Fruit fly (Drosophila melanogaster) whole organism, embryonic: ENCODE results near the gene Sur-8.

Source experiments
- Ada2b ChIP-seq: fragments of 200-800 bp; sonication (Bioruptor generic); IDR thresholded peaks from 2 replicates; pipeline ENCODE4 v1.3.6; 2022; ENCODE audit warnings: missing biosample characterization, missing genetic modification characterization
- Aef1 ChIP-seq: fragments of 200-800 bp; sonication (Bioruptor generic); IDR thresholded peaks from 3 replicates; pipeline ENCODE4 v1.3.6; 2022; ENCODE audit warnings: missing biosample characterization, missing genetic modification characterization
- Bdp1 ChIP-seq: fragments of 200-800 bp; sonication (Bioruptor generic); optimal IDR thresholded peaks from 3 replicates; lab custom pipeline; 2016; ENCODE audit warnings: missing biosample characterization, missing genetic modification characterization
- CG10321 ChIP-seq: fragments of 200-800 bp; sonication (Bioruptor generic); IDR thresholded peaks from 2 replicates; pipeline ENCODE4 v1.3.6; 2022; ENCODE audit warnings: missing biosample characterization, missing genetic modification characterization
- CG11723 ChIP-seq: fragments of 200-800 bp; sonication (Bioruptor generic); optimal IDR thresholded peaks from 2 replicates; lab custom pipeline; 2017; ENCODE audit warnings: missing biosample characterization, mild to moderate bottlenecking, missing genetic modification characterization
- CG12155 ChIP-seq: fragments of 200-800 bp; sonication (Bioruptor generic); optimal IDR thresholded peaks from 3 replicates; lab custom pipeline; 2016; ENCODE audit warnings: missing biosample characterization, missing genetic modification characterization
- CG12659 ChIP-seq: fragments of 200-800 bp; sonication (Bioruptor generic); optimal IDR thresholded peaks from 3 replicates; lab custom pipeline; 2017; ENCODE audit warnings: mild to moderate bottlenecking, missing biosample characterization, missing genetic modification reagents, missing genetic modification characterization
- CG13296 ChIP-seq: fragments of 200-800 bp; sonication (Bioruptor generic); optimal IDR thresholded peaks from 3 replicates; lab custom pipeline; 2018; ENCODE audit warnings: missing biosample characterization, mild to moderate bottlenecking, missing genetic modification characterization
- CG13424 ChIP-seq: fragments of 200-800 bp; sonication (Bioruptor generic); optimal IDR thresholded peaks from 2 replicates; lab custom pipeline; 2019; ENCODE audit warnings: missing biosample characterization, mild to moderate bottlenecking, missing genetic modification characterization, moderate library complexity
- CG14965 ChIP-seq: fragments of 200-800 bp; sonication (Bioruptor generic); optimal IDR thresholded peaks from 2 replicates; lab custom pipeline; 2016; ENCODE audit warnings: missing biosample characterization, missing genetic modification characterization, borderline replicate concordance
- CG18262 ChIP-seq: fragments of 200-800 bp; optimal IDR thresholded peaks from 3 replicates; lab custom pipeline; 2019; ENCODE audit warnings: missing biosample characterization, mild to moderate bottlenecking, missing genetic modification characterization, moderate library complexity
- CG1832 ChIP-seq: fragments of 200-800 bp; sonication (Bioruptor generic); optimal IDR thresholded peaks from 2 replicates; lab custom pipeline; 2017; ENCODE audit warnings: missing biosample characterization, mild to moderate bottlenecking, missing genetic modification characterization, inconsistent platforms
- CG2120 ChIP-seq: fragments of 200-800 bp; sonication (Bioruptor generic); optimal IDR thresholded peaks from 3 replicates; lab custom pipeline; 2016; ENCODE audit warnings: missing biosample characterization, missing genetic modification characterization
- CG3065 ChIP-seq: fragments of 200-800 bp; sonication (Bioruptor generic); optimal IDR thresholded peaks from 2 replicates; lab custom pipeline; 2016; ENCODE audit warnings: missing biosample characterization, missing genetic modification characterization
- CG4424 ChIP-seq: fragments of 200-800 bp; sonication (Bioruptor generic); optimal IDR thresholded peaks from 3 replicates; lab custom pipeline; 2016; ENCODE audit warnings: missing biosample characterization, missing genetic modification characterization
- CG6765 ChIP-seq: fragments of 200-800 bp; sonication (Bioruptor generic); optimal IDR thresholded peaks from 3 replicates; lab custom pipeline; 2017; ENCODE audit warnings: missing biosample characterization, mild to moderate bottlenecking, missing genetic modification characterization
- CG7928 ChIP-seq: fragments of 200-800 bp; sonication (Bioruptor generic); optimal IDR thresholded peaks from 2 replicates; lab custom pipeline; 2017; ENCODE audit warnings: missing biosample characterization, mild to moderate bottlenecking, missing genetic modification characterization
- CG8290 ChIP-seq, 3 experiments: fragments of 200-800 bp; sonication (Bioruptor generic); optimal IDR thresholded peaks; 2 replicates each; lab custom pipeline; 2016 to 2019; ENCODE audit warnings: missing biosample characterization in 3 of 3, missing genetic modification characterization in 3 of 3, mild to moderate bottlenecking in 2 of 3, moderate library complexity in 1 of 3
- CG8944 ChIP-seq: fragments of 200-800 bp; sonication (Bioruptor generic); optimal IDR thresholded peaks from 3 replicates; lab custom pipeline; 2016; ENCODE audit warnings: missing biosample characterization, missing genetic modification characterization
- Dad ChIP-seq: fragments of 200-800 bp; sonication (Bioruptor generic); optimal IDR thresholded peaks from 3 replicates; lab custom pipeline; 2016; ENCODE audit warnings: missing biosample characterization, missing genetic modification characterization
- Fer2 ChIP-seq: fragments of 200-800 bp; sonication (Bioruptor generic); optimal IDR thresholded peaks from 2 replicates; lab custom pipeline; 2018; ENCODE audit warnings: missing biosample characterization, mild to moderate bottlenecking, missing genetic modification characterization, moderate library complexity
- HLH4C ChIP-seq: fragments of 200-800 bp; sonication (Bioruptor generic); IDR thresholded peaks from 3 replicates; pipeline ENCODE4 v1.3.6; 2022; ENCODE audit warnings: missing biosample characterization, missing genetic modification characterization; ENCODE audit not compliant: partially characterized antibody
- HmgZ ChIP-seq: fragments of 200-800 bp; sonication (Bioruptor generic); optimal IDR thresholded peaks from 2 replicates; lab custom pipeline; 2018; ENCODE audit warnings: missing biosample characterization, mild to moderate bottlenecking, missing genetic modification characterization
- Myb ChIP-seq: fragments of 200-800 bp; sonication (Bioruptor generic); optimal IDR thresholded peaks from 2 replicates; lab custom pipeline; 2016; ENCODE audit warnings: missing biosample characterization, missing genetic modification characterization
- NfI ChIP-seq: fragments of 200-800 bp; sonication (Bioruptor generic); optimal IDR thresholded peaks from 3 replicates; lab custom pipeline; 2018; ENCODE audit warnings: missing biosample characterization, mild to moderate bottlenecking, missing genetic modification characterization, moderate library complexity
- Oaz ChIP-seq: fragments of 200-800 bp; sonication (Bioruptor generic); IDR thresholded peaks from 2 replicates; pipeline ENCODE4 v1.3.6; 2022; ENCODE audit warnings: missing biosample characterization, missing genetic modification characterization
- Ptx1 ChIP-seq: fragments of 200-800 bp; sonication (Bioruptor generic); IDR thresholded peaks from 2 replicates; pipeline ENCODE4 v1.3.6; 2022; ENCODE audit warnings: missing biosample characterization, missing genetic modification characterization
- Sry-β ChIP-seq: fragments of 200-800 bp; sonication (Bioruptor generic); optimal IDR thresholded peaks from 2 replicates; lab custom pipeline; 2018; ENCODE audit warnings: missing biosample characterization, mild to moderate bottlenecking, missing genetic modification characterization, moderate library complexity
- Sry-δ ChIP-seq: fragments of 200-800 bp; sonication (Bioruptor generic); optimal IDR thresholded peaks from 2 replicates; lab custom pipeline; 2016; ENCODE audit warnings: missing biosample characterization, missing genetic modification characterization
- Xrp1 ChIP-seq: fragments of 200-800 bp; sonication (Bioruptor generic); IDR thresholded peaks from 2 replicates; pipeline ENCODE4 v1.3.6; 2022; ENCODE audit warnings: missing biosample characterization, missing genetic modification characterization
- al ChIP-seq: fragments of 200-800 bp; sonication (Bioruptor generic); IDR thresholded peaks from 2 replicates; pipeline ENCODE4 v1.3.6; 2022; ENCODE audit warnings: missing biosample characterization, missing genetic modification characterization
- az2 ChIP-seq: fragments of 200-800 bp; sonication (Bioruptor generic); optimal IDR thresholded peaks from 3 replicates; lab custom pipeline; 2016; ENCODE audit warnings: missing biosample characterization, missing genetic modification characterization
- bigmax ChIP-seq: fragments of 200-800 bp; sonication (Bioruptor generic); optimal IDR thresholded peaks from 2 replicates; lab custom pipeline; 2018; ENCODE audit warnings: missing biosample characterization, mild to moderate bottlenecking, missing genetic modification characterization
- chn ChIP-seq: fragments of 200-800 bp; sonication (Bioruptor generic); optimal IDR thresholded peaks from 2 replicates; lab custom pipeline; 2016; ENCODE audit warnings: missing biosample characterization, missing genetic modification characterization
- crc ChIP-seq: fragments of 200-800 bp; sonication (Bioruptor generic); optimal IDR thresholded peaks from 2 replicates; lab custom pipeline; 2016; ENCODE audit warnings: missing biosample characterization, missing genetic modification characterization
- croc ChIP-seq: fragments of 200-800 bp; sonication (Bioruptor generic); conservative IDR thresholded peaks from 3 replicates; pipeline ENCODE4 v1.3.6; 2022; ENCODE audit warnings: missing biosample characterization, missing genetic modification characterization
- dmrt99B ChIP-seq: fragments of 200-800 bp; sonication (Bioruptor generic); optimal IDR thresholded peaks from 2 replicates; lab custom pipeline; 2018; ENCODE audit warnings: missing biosample characterization, mild to moderate bottlenecking, missing genetic modification characterization, moderate library complexity
- eve ChIP-seq, 2 experiments: fragments of >200 bp; optimal IDR thresholded peaks; 2 replicates each; lab custom pipeline; 2017; ENCODE audit warnings: missing biosample characterization in 2 of 2, missing genetic modification characterization in 2 of 2
- exex ChIP-seq: fragments of 200-800 bp; sonication (Bioruptor generic); optimal IDR thresholded peaks from 4 replicates; lab custom pipeline; 2018; ENCODE audit warnings: missing biosample characterization, mild to moderate bottlenecking, missing genetic modification characterization, moderate library complexity
- fd3F ChIP-seq: fragments of 200-800 bp; sonication (Bioruptor generic); optimal IDR thresholded peaks from 2 replicates; lab custom pipeline; 2018; ENCODE audit warnings: missing biosample characterization, mild to moderate bottlenecking, missing genetic modification characterization, moderate library complexity
- gfzf ChIP-seq: fragments of 200-800 bp; sonication (Bioruptor generic); optimal IDR thresholded peaks from 2 replicates; lab custom pipeline; 2016; ENCODE audit warnings: missing biosample characterization, mild to moderate bottlenecking, missing genetic modification characterization, moderate library complexity
- h ChIP-seq: fragments of >200 bp; optimal IDR thresholded peaks from 2 replicates; lab custom pipeline; 2017
- ham ChIP-seq: fragments of 200-800 bp; sonication (Bioruptor generic); IDR thresholded peaks from 2 replicates; pipeline ENCODE4 v1.3.6; 2022; ENCODE audit warnings: missing biosample characterization, missing genetic modification characterization
- pita ChIP-seq: fragments of 200-800 bp; sonication (Bioruptor generic); optimal IDR thresholded peaks from 2 replicates; lab custom pipeline; 2017; ENCODE audit warnings: missing biosample characterization, mild to moderate bottlenecking, missing genetic modification characterization
- pum ChIP-seq: fragments of 200-800 bp; sonication (Bioruptor generic); optimal IDR thresholded peaks from 2 replicates; lab custom pipeline; 2016; ENCODE audit warnings: missing biosample characterization, missing genetic modification characterization
- pzg ChIP-seq: fragments of 200-800 bp; sonication (Bioruptor generic); optimal IDR thresholded peaks from 3 replicates; lab custom pipeline; 2018; ENCODE audit warnings: missing biosample characterization, mild to moderate bottlenecking, missing genetic modification characterization, moderate library complexity
- schlank ChIP-seq: fragments of 200-800 bp; sonication (Bioruptor generic); optimal IDR thresholded peaks from 2 replicates; lab custom pipeline; 2018; ENCODE audit warnings: missing biosample characterization, mild to moderate bottlenecking, missing genetic modification characterization
- sens ChIP-seq: fragments of 200-800 bp; sonication (Bioruptor generic); peaks from one replicate; lab custom pipeline; 2016; ENCODE audit warnings: missing biosample characterization, missing genetic modification characterization
- tin ChIP-seq: fragments of 200-800 bp; sonication (Bioruptor generic); optimal IDR thresholded peaks from 3 replicates; lab custom pipeline; 2016; ENCODE audit warnings: missing biosample characterization, missing genetic modification characterization
- unc-4 ChIP-seq: fragments of 200-800 bp; sonication (Bioruptor generic); IDR thresholded peaks from 2 replicates; pipeline ENCODE4 v1.3.6; 2022; ENCODE audit warnings: missing biosample characterization, missing genetic modification characterization; ENCODE audit not compliant: partially characterized antibody
- yki ChIP-seq: fragments of >200 bp; optimal IDR thresholded peaks from 3 replicates; lab custom pipeline; 2018

Sur-8 gene

dm6 chr3R:17386168-17386819 is 16.0 kb downstream of the Sur-8 start (continued):
- TF ChIP-seq CG1832 (GFP tag; lab: Kevin White, UChicago), result no peak
- no peak for TF ChIP-seq CG10321 (GFP tag; lab: Robert Waterston, UW)
- TF ChIP-seq Sry-β (GFP tag; lab: Kevin White, UChicago), result no peak
- peak; percentile 11 for TF ChIP-seq CG8290 (GFP tag; optimal IDR thresholded peaks at IDR 0.05; lab: Kevin White, UChicago)
- TF ChIP-seq CG8290 (tag; optimal IDR thresholded peaks at IDR 0.05; lab: Kevin White, UChicago), result peak in 1 of 2 experiments; percentile 63
- TF ChIP-seq CG14965 (GFP tag; lab: Kevin White, UChicago), result no peak
- TF ChIP-seq pita (GFP tag; lab: Kevin White, UChicago), result no peak
- TF ChIP-seq bigmax (GFP tag; lab: Kevin White, UChicago), result no peak
- no peak for TF ChIP-seq ham
- TF ChIP-seq dmrt99B (tag; lab: Kevin White, UChicago), result peak; percentile 85
- TF ChIP-seq tin (GFP tag; lab: Kevin White, UChicago), result peak; percentile 69
- no peak for TF ChIP-seq pzg (GFP tag; lab: Kevin White, UChicago)
- no peak for TF ChIP-seq HLH4C (GFP tag; lab: Robert Waterston, UW)
- peak; percentile 38 for TF ChIP-seq pum (GFP tag; lab: Kevin White, UChicago)
- TF ChIP-seq gfzf (GFP tag; lab: Kevin White, UChicago), result no peak
- no peak for TF ChIP-seq Bdp1
- no peak for TF ChIP-seq HmgZ (tag; lab: Kevin White, UChicago)
- peak; percentile 57 for TF ChIP-seq NfI (GFP tag; lab: Kevin White, UChicago)
- TF ChIP-seq eve (GFP tag; optimal IDR thresholded peaks at IDR 0.05; lab: Kevin White, UChicago), result peak in 1 of 2 experiments; percentile 57
- TF ChIP-seq CG12659 (GFP tag; lab: Kevin White, UChicago), result peak; percentile 26
- TF ChIP-seq CG4424, result peak; percentile 69
- peak; percentile 77 for TF ChIP-seq Ptx1
- peak; percentile 17; the same call in 1 of the 2 replicates for TF ChIP-seq Oaz (GFP tag; lab: Robert Waterston, UW)
- TF ChIP-seq Fer2 (tag; lab: Kevin White, UChicago), result peak; percentile 42
- peak; percentile 1 for TF ChIP-seq CG13296 (GFP tag; lab: Kevin White, UChicago)
- peak; percentile 94 for TF ChIP-seq sens (GFP tag; lab: Kevin White, UChicago)
- TF ChIP-seq Xrp1 (GFP tag; lab: Robert Waterston, UW), result peak; percentile 86
- no peak for TF ChIP-seq crc (GFP tag; lab: Kevin White, UChicago)
- TF ChIP-seq unc-4 (GFP tag; lab: Robert Waterston, UW), result no peak
- TF ChIP-seq chn (GFP tag; lab: Kevin White, UChicago), result peak; percentile 59
- peak; percentile 31 for TF ChIP-seq Sry-δ (GFP tag; lab: Kevin White, UChicago)
- TF ChIP-seq croc (GFP tag; lab: Robert Waterston, UW), result peak; percentile 64
- TF ChIP-seq CG6765 (GFP tag; lab: Kevin White, UChicago), result no peak
- TF ChIP-seq CG13424 (tag; lab: Kevin White, UChicago), result peak; percentile 75
- no peak for TF ChIP-seq Myb (GFP tag; lab: Kevin White, UChicago)
- no peak for TF ChIP-seq al (GFP tag; lab: Robert Waterston, UW)
- TF ChIP-seq CG2120, result peak; percentile 30
- no peak for TF ChIP-seq h (lab: Kevin White, UChicago)
- peak; percentile 17 for TF ChIP-seq Dad (GFP tag; lab: Kevin White, UChicago)
- peak; percentile 67 for TF ChIP-seq az2 (GFP tag; lab: Kevin White, UChicago)
- TF ChIP-seq exex (tag; lab: Kevin White, UChicago), result no peak
- TF ChIP-seq CG12155 (GFP tag; lab: Kevin White, UChicago), result peak; percentile 41
- TF ChIP-seq Ada2b (GFP tag; lab: Robert Waterston, UW), result peak; percentile 63
- peak; percentile 11 for TF ChIP-seq fd3F (GFP tag; lab: Kevin White, UChicago)
- no peak for TF ChIP-seq CG7928 (GFP tag; lab: Kevin White, UChicago)
- peak; percentile 57; the same call in 2 of the 3 replicates for TF ChIP-seq Aef1 (GFP tag; lab: Robert Waterston, UW)
- peak; percentile 25 for TF ChIP-seq CG11723 (GFP tag; lab: Kevin White, UChicago)
- peak; percentile 32 for TF ChIP-seq CG8944 (GFP tag; lab: Kevin White, UChicago)
- TF ChIP-seq CG3065 (GFP tag; lab: Kevin White, UChicago), result no peak
- TF ChIP-seq schlank (tag; lab: Kevin White, UChicago), result no peak
- TF ChIP-seq yki (lab: Kevin White, UChicago), result no peak
- TF ChIP-seq CG18262 (tag; lab: Kevin White, UChicago), result peak; percentile 81
